Fruit fly (Drosophila melanogaster) S2 (cell line): Measurements from ENCODE around the gene CG32988.

Experiments used
- CG8478 ChIP-seq: fragments of >200 bp; optimal IDR thresholded peaks from 2 replicates; lab custom pipeline; 2018
- CTCF ChIP-seq, 2 experiments: fragments of >200 bp; optimal IDR thresholded peaks; 2 replicates each; lab custom pipeline; 2018

- no peak for TF ChIP-seq CG8478 (lab: Kevin White, UChicago)
- no peak for TF ChIP-seq CTCF (optimal IDR thresholded peaks at IDR 0.05; lab: Kevin White, UChicago)
Observed at dm6 chr2L:8864564-8864963, at the start of gene CG32988.
